Worm (Caenorhabditis elegans): ENCODE measurements around the gene T01D1.7.

T01D1.7 gene

ce11 chrII:196685-197084, 23.1 kb upstream of the T01D1.7 start, which contains the start of gene chs-2:
Gene chs-2 (plus strand): TSS chrII:196985.
- TF ChIP-seq fkh-8 (tag; optimal IDR thresholded peaks at IDR 0.05) (no peak), efl-1 (optimal IDR thresholded peaks at IDR 0.05) (no peak), efl-1 (GFP tag; optimal IDR thresholded peaks at IDR 0.05 in 1 of 2) (peak in 1 of 2 experiments; percentile 52)

ce11 chrII:194458-194857, 20.9 kb upstream of the T01D1.7 start, which contains the start of gene abu-11:
Gene abu-11 (minus strand): TSS chrII:194558.
- TF ChIP-seq nhr-85 (tag) (no peak), lin-39 (tag; optimal IDR thresholded peaks at IDR 0.05) (no peak), fkh-8 (tag; optimal IDR thresholded peaks at IDR 0.05) (no peak), nhr-47 (tag; optimal IDR thresholded peaks at IDR 0.05) (no peak), snpc-4 (tag; optimal IDR thresholded peaks at IDR 0.05) (no peak), snu-23 (GFP tag; optimal IDR thresholded peaks at IDR 0.05) (no peak), F16B12.6 (tag; optimal IDR thresholded peaks at IDR 0.05) (no peak)

- no peak for TF ChIP-seq mdl-1 (tag; optimal IDR thresholded peaks at IDR 0.05)
- TF ChIP-seq zag-1 (tag; optimal IDR thresholded peaks at IDR 0.05): no peak
- TF ChIP-seq aly-2 (tag; optimal IDR thresholded peaks at IDR 0.05): no peak
- no peak for TF ChIP-seq unc-98 (GFP tag; IDR thresholded peaks at IDR 0.05)
- no peak for TF ChIP-seq isw-1 (GFP tag; IDR thresholded peaks at IDR 0.05)
- no peak for TF ChIP-seq skn-1 (tag; optimal IDR thresholded peaks at IDR 0.05)
- TF ChIP-seq Y116A8C.19 (tag; optimal IDR thresholded peaks at IDR 0.05; ENCODE audit: borderline replicate concordance): no peak
- TF ChIP-seq unc-30 (tag; optimal IDR thresholded peaks at IDR 0.05): no peak
- TF ChIP-seq nhr-47 (tag; optimal IDR thresholded peaks at IDR 0.05): no peak
- TF ChIP-seq unc-86 (tag; optimal IDR thresholded peaks at IDR 0.05): no peak
- TF ChIP-seq fkh-10 (GFP tag; optimal IDR thresholded peaks at IDR 0.05): no peak
- TF ChIP-seq swsn-7 (tag; optimal IDR thresholded peaks at IDR 0.05): no peak
- TF ChIP-seq egl-27 (tag; optimal IDR thresholded peaks at IDR 0.05): no peak
- TF ChIP-seq nhr-28 (tag; optimal IDR thresholded peaks at IDR 0.05): no peak
- no peak for TF ChIP-seq rnt-1 (tag; optimal IDR thresholded peaks at IDR 0.05)
- no peak for TF ChIP-seq tlp-1 (tag; optimal IDR thresholded peaks at IDR 0.05)
- TF ChIP-seq hlh-4 (tag; optimal IDR thresholded peaks at IDR 0.05): no peak
- no peak for TF ChIP-seq C16A3.4 (tag; optimal IDR thresholded peaks at IDR 0.05)
- no peak for TF ChIP-seq fkh-8 (tag; optimal IDR thresholded peaks at IDR 0.05)
- TF ChIP-seq zip-4 (GFP tag; optimal IDR thresholded peaks at IDR 0.05): no peak
Measured at ce11 chrII:192584-192983, 19.0 kb upstream of the T01D1.7 start.

ce11 chrII:188967-189366, 15.4 kb upstream of the T01D1.7 start, which contains the start of gene T01D1.5:
Gene T01D1.5 (minus strand): TSS chrII:189067.
- TF ChIP-seq nhr-90 (tag; optimal IDR thresholded peaks at IDR 0.05; ENCODE audit: poor library complexity) (no peak), pax-3 (tag; optimal IDR thresholded peaks at IDR 0.05) (no peak), sptf-1 (tag; optimal IDR thresholded peaks at IDR 0.05) (no peak), ceh-63 (GFP tag; optimal IDR thresholded peaks at IDR 0.05) (no peak), lin-15B (tag; optimal IDR thresholded peaks at IDR 0.05) (no peak), nhr-12 (tag; optimal IDR thresholded peaks at IDR 0.05) (no peak), isw-1 (GFP tag; IDR thresholded peaks at IDR 0.05) (no peak), efl-1 (optimal IDR thresholded peaks at IDR 0.05) (no peak), efl-1 (GFP tag; optimal IDR thresholded peaks at IDR 0.05 in 1 of 2) (peak in 1 of 2 experiments; percentile 6)

ce11 chrII:186504-186903, 12.9 kb upstream of the T01D1.7 start, which contains the start of gene T01D1.8:
Gene T01D1.8 (plus strand): TSS chrII:186739.
- TF ChIP-seq alr-1 (tag; optimal IDR thresholded peaks at IDR 0.05; ENCODE audit: borderline replicate concordance): no peak
- no peak for TF ChIP-seq unc-62 (GFP tag; optimal IDR thresholded peaks at IDR 0.05)
- TF ChIP-seq egl-13 (tag; optimal IDR thresholded peaks at IDR 0.05): no peak
- no peak for TF ChIP-seq sox-4 (tag; optimal IDR thresholded peaks at IDR 0.05)
- TF ChIP-seq fos-1 (tag; optimal IDR thresholded peaks at IDR 0.05): no peak
- peak; percentile 66 for TF ChIP-seq blmp-1 (tag; optimal IDR thresholded peaks at IDR 0.05)
